Worm (Caenorhabditis elegans): Measurements from ENCODE around the gene snx-17.
A peak's percentile ranks its signal among the peaks of the same experiment; 100 is the strongest.

snx-17 gene

DNA sequence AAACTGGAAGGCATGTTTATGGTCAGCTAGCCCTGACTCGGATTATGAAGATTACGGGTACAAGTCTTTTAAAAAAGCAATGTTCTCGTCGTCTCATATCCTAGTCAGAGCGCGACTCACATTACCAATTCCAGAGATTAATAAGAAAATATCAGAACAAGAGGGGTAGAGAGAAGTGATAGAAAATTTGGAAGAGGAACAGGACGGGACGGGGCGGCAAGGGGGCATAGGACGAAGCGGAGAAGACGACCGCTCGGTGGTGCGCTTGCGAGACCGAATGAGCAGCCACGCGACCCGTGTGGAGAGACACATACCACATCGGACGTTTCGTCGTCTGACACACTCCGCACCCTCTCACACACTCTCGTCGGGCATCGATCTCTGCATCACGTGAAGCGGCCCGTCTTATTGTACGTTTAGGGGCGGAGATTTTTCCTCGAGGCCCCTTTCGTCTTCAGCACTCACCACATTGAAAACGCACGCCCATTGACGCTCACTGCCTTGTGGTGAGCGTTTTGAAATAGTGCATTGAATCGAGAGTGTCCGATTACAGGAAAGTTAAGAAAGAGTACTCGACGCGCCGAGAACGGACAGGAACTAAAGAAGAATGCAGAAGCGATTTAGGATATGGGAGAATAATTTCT is 23.0 kb upstream of the snx-17 start (continued):
- peak; percentile 65 for TF ChIP-seq mml-1 (tag; optimal IDR thresholded peaks at IDR 0.05)
- peak; percentile 82 for TF ChIP-seq egl-5 (tag; optimal IDR thresholded peaks at IDR 0.05)
- TF ChIP-seq nhr-11 (tag; optimal IDR thresholded peaks at IDR 0.05) = peak; percentile 89
- peak; percentile 90 for TF ChIP-seq elt-2 (tag; optimal IDR thresholded peaks at IDR 0.05)
- peak; percentile 75 for TF ChIP-seq fos-1 (tag; optimal IDR thresholded peaks at IDR 0.05)
- TF ChIP-seq unc-39 (tag; optimal IDR thresholded peaks at IDR 0.05) = no peak
- peak; percentile 95 for TF ChIP-seq nfya-1 (tag; optimal IDR thresholded peaks at IDR 0.05; ENCODE audit: insufficient read depth)
- TF ChIP-seq lsy-12 (tag; optimal IDR thresholded peaks at IDR 0.05) = peak; percentile 90
- TF ChIP-seq ceh-16 (tag; optimal IDR thresholded peaks at IDR 0.05) = no peak
- no peak for TF ChIP-seq aly-2 (tag; optimal IDR thresholded peaks at IDR 0.05)
- TF ChIP-seq ceh-28 (tag; optimal IDR thresholded peaks at IDR 0.05) = peak; percentile 92
- peak; percentile 74 for TF ChIP-seq R02D3.7 (tag; optimal IDR thresholded peaks at IDR 0.05)
- TF ChIP-seq ceh-82 (tag; optimal IDR thresholded peaks at IDR 0.05) = peak; percentile 66

ce11 chrX:13143762-13144732 is 22.0 kb upstream of the snx-17 start:
- peak; percentile 94 for TF ChIP-seq ama-1 (optimal IDR thresholded peaks at IDR 0.05)
- peak; percentile 78 for TF ChIP-seq elt-2 (tag; optimal IDR thresholded peaks at IDR 0.05)
- no peak for TF ChIP-seq R02D3.7 (tag; optimal IDR thresholded peaks at IDR 0.05)
- peak; percentile 11 for TF ChIP-seq fkh-10 (GFP tag; optimal IDR thresholded peaks at IDR 0.05)
- peak; percentile 31 for TF ChIP-seq hmg-11 (tag; optimal IDR thresholded peaks at IDR 0.05)
- peak; percentile 20 for TF ChIP-seq nhr-23 (tag; optimal IDR thresholded peaks at IDR 0.05)
- peak; percentile 89 for TF ChIP-seq pha-4 (tag; optimal IDR thresholded peaks at IDR 0.05)
- peak; percentile 32 for TF ChIP-seq pqm-1 (tag; optimal IDR thresholded peaks at IDR 0.05)
- TF ChIP-seq nhr-43 (tag; optimal IDR thresholded peaks at IDR 0.05; ENCODE audit: poor library complexity, severe bottlenecking) = peak; percentile 53
- peak; percentile 70 for TF ChIP-seq unc-62 (GFP tag; optimal IDR thresholded peaks at IDR 0.05)
- peak; percentile 69 for TF ChIP-seq nfya-1 (tag; optimal IDR thresholded peaks at IDR 0.05; ENCODE audit: insufficient read depth)
- TF ChIP-seq mdl-1 (tag; optimal IDR thresholded peaks at IDR 0.05) = peak; percentile 91
- TF ChIP-seq skn-1 (tag; optimal IDR thresholded peaks at IDR 0.05) = peak; percentile 38
- TF ChIP-seq snpc-4 (tag; optimal IDR thresholded peaks at IDR 0.05) = peak; percentile 57
- no peak for TF ChIP-seq fos-1 (tag; optimal IDR thresholded peaks at IDR 0.05)
- TF ChIP-seq zag-1 (tag; optimal IDR thresholded peaks at IDR 0.05) = no peak
- peak; percentile 90 for TF ChIP-seq lin-39 (tag; optimal IDR thresholded peaks at IDR 0.05)
- no peak for TF ChIP-seq elt-1 (tag; optimal IDR thresholded peaks at IDR 0.05)
- TF ChIP-seq lsy-12 (tag; optimal IDR thresholded peaks at IDR 0.05) = peak; percentile 22
- TF ChIP-seq ztf-4 (tag; optimal IDR thresholded peaks at IDR 0.05) = no peak
- peak; percentile 56 for TF ChIP-seq jun-1 (tag; optimal IDR thresholded peaks at IDR 0.05)
- TF ChIP-seq tbx-2 (tag; optimal IDR thresholded peaks at IDR 0.05) = peak; percentile 2
- no peak for TF ChIP-seq egl-27 (tag; optimal IDR thresholded peaks at IDR 0.05)
- TF ChIP-seq nhr-25 (tag; optimal IDR thresholded peaks at IDR 0.05) = peak; percentile 75

DNA sequence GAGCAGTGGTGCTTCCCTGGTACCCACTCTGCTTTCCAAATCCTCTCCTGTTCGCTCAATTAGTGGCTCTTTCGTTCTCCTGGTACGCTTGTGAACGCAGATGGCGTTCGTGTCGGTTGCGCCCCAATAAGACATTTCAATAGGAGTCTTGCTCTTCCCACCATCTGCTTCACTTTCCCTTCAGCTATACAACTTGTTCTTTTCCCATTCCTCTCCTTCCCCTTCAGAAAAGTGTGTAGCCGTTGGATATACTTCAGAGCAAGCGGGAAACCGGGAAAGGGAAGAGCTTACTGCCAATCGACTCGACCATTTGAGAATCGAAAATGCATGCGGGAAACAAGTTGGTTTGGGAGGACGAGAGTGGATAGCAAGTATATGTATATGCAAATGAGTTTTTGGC is 21.1 kb upstream of the snx-17 start:
- TF ChIP-seq ama-1 (optimal IDR thresholded peaks at IDR 0.05) = peak; percentile 38
- TF ChIP-seq daf-12 (tag; optimal IDR thresholded peaks at IDR 0.05) = no peak

ce11 chrX:13141440-13141839 is 19.3 kb upstream of the snx-17 start, which contains the start of gene F09A5.3:
F09A5.3 (plus strand) TSS chrX:13141601.
- TF ChIP-seq nhr-43 (tag; optimal IDR thresholded peaks at IDR 0.05; ENCODE audit: poor library complexity, severe bottlenecking) (peak; percentile 6), eor-1 (tag; optimal IDR thresholded peaks at IDR 0.05) (no peak), nhr-23 (tag; optimal IDR thresholded peaks at IDR 0.05) (peak; percentile 87), elt-2 (tag; optimal IDR thresholded peaks at IDR 0.05) (peak; percentile 9), hmg-11 (tag; optimal IDR thresholded peaks at IDR 0.05) (no peak), sea-2 (GFP tag; optimal IDR thresholded peaks at IDR 0.05) (no peak), tbx-2 (tag; optimal IDR thresholded peaks at IDR 0.05) (no peak), unc-62 (GFP tag; optimal IDR thresholded peaks at IDR 0.05) (peak; percentile 17), ceh-9 (tag; optimal IDR thresholded peaks at IDR 0.05) (no peak), pqm-1 (tag; optimal IDR thresholded peaks at IDR 0.05) (peak; percentile 10), lin-15B (tag; optimal IDR thresholded peaks at IDR 0.05) (no peak), elt-1 (tag; optimal IDR thresholded peaks at IDR 0.05) (peak; percentile 97), nhr-25 (tag; optimal IDR thresholded peaks at IDR 0.05) (peak; percentile 92), elt-3 (tag; optimal IDR thresholded peaks at IDR 0.05) (peak in 1 of 3 experiments; percentile 19), jun-1 (tag; optimal IDR thresholded peaks at IDR 0.05) (peak; percentile 35), ztf-4 (tag; optimal IDR thresholded peaks at IDR 0.05) (no peak), lsy-12 (tag; optimal IDR thresholded peaks at IDR 0.05) (no peak)

Measured in whole organism, L3 larva.